Fruit fly (Drosophila melanogaster): ENCODE results near the gene CG9777.

The CG9777 gene

DNA sequence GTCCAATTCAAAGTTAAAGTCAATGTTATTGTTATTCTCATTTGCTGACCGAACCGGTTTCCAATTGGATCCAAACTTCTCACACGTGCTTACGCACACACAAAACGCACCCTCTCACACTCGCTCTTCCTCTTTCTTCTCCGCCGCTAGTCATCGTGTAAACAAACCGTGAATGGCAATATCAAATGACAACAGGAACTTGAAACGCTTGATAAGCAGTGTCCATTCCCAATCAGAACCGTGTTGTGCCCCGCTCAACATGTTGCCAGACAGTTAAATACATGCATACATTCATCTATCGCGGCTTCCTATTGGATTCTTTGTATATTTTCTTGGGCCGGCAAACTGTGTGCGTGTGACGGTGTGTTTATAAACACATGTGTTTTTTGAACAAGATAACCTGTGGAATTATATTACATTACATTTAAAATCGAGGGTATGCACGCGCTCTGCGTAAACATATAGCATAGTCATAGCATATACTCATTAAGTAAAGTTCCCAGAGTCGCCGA lies 23.7 kb upstream of the CG9777 start (continued):
- TF ChIP-seq CG9727 (GFP tag; optimal IDR thresholded peaks at IDR 0.05) (no peak), Meics (GFP tag; optimal IDR thresholded peaks at IDR 0.05) (peak; percentile 6), Hey (tag; optimal IDR thresholded peaks at IDR 0.05) (no peak), CG12104 (GFP tag; optimal IDR thresholded peaks at IDR 0.05) (no peak), Jarid2 (GFP tag; optimal IDR thresholded peaks at IDR 0.05) (no peak), CG10543 (GFP tag; optimal IDR thresholded peaks at IDR 0.05) (peak; percentile 75), CG6765 (GFP tag; optimal IDR thresholded peaks at IDR 0.05) (no peak), CG1024 (GFP tag; IDR thresholded peaks at IDR 0.05) (no peak), CG33557 (GFP tag; optimal IDR thresholded peaks at IDR 0.05) (peak; percentile 51), Kr (GFP tag; optimal IDR thresholded peaks at IDR 0.05) (no peak), Atf3 (GFP tag; optimal IDR thresholded peaks at IDR 0.05) (no peak), Dbx (GFP tag; IDR thresholded peaks at IDR 0.05) (no peak), CG15514 (GFP tag; optimal IDR thresholded peaks at IDR 0.05) (peak; percentile 20), dmrt99B (tag; optimal IDR thresholded peaks at IDR 0.05) (no peak), hth (optimal IDR thresholded peaks at IDR 0.05) (no peak), Doc2 (GFP tag; IDR thresholded peaks at IDR 0.05) (no peak), CG9609 (GFP tag; optimal IDR thresholded peaks at IDR 0.05) (no peak), odd (GFP tag; optimal IDR thresholded peaks at IDR 0.05) (no peak), CG32532 (GFP tag; IDR thresholded peaks at IDR 0.05) (no peak), Sin3A (optimal IDR thresholded peaks at IDR 0.05) (no peak), CG15073 (GFP tag; optimal IDR thresholded peaks at IDR 0.05) (no peak), Camta (GFP tag; optimal IDR thresholded peaks at IDR 0.05) (no peak), Dref (GFP tag; IDR thresholded peaks at IDR 0.05) (no peak), CG14965 (GFP tag; optimal IDR thresholded peaks at IDR 0.05; ENCODE audit: borderline replicate concordance) (no peak), CG4617 (GFP tag; optimal IDR thresholded peaks at IDR 0.05; ENCODE audit: borderline replicate concordance) (no peak), CG6254 (GFP tag; optimal IDR thresholded peaks at IDR 0.05) (no peak), CG17385 (GFP tag; optimal IDR thresholded peaks at IDR 0.05) (peak; percentile 96), B-H2 (GFP tag; optimal IDR thresholded peaks at IDR 0.05) (peak; percentile 28), Dip2 (GFP tag; IDR thresholded peaks at IDR 0.05) (no peak), CG15601 (tag; optimal IDR thresholded peaks at IDR 0.05) (no peak), aop (GFP tag; IDR thresholded peaks at IDR 0.05) (no peak), D (optimal IDR thresholded peaks at IDR 0.05) (no peak), D (GFP tag; optimal IDR thresholded peaks at IDR 0.05) (peak; percentile 11), CG12391 (tag; optimal IDR thresholded peaks at IDR 0.05) (no peak), CG8388 (GFP tag; optimal IDR thresholded peaks at IDR 0.05) (no peak), fd64A (GFP tag; optimal IDR thresholded peaks at IDR 0.05) (no peak), croc (GFP tag; conservative IDR thresholded peaks at IDR 0.05) (no peak), HLH4C (GFP tag; IDR thresholded peaks at IDR 0.05; ENCODE audit: partially characterized antibody) (no peak), Vsx1 (GFP tag; optimal IDR thresholded peaks at IDR 0.05) (peak; percentile 61), CG10366 (GFP tag; IDR thresholded peaks at IDR 0.05) (no peak), CG18764 (GFP tag; optimal IDR thresholded peaks at IDR 0.05) (no peak), grn (GFP tag; optimal IDR thresholded peaks at IDR 0.05) (peak; percentile 64), Fer2 (tag; optimal IDR thresholded peaks at IDR 0.05) (no peak), chinmo (GFP tag; IDR thresholded peaks at IDR 0.05; ENCODE audit: partially characterized antibody) (peak; percentile 85; the same call in 2 of the 4 replicates), CG6654 (GFP tag; optimal IDR thresholded peaks at IDR 0.05) (no peak), CG13123 (GFP tag; optimal IDR thresholded peaks at IDR 0.05) (no peak), ham (GFP tag; IDR thresholded peaks at IDR 0.05) (no peak), ap (GFP tag; IDR thresholded peaks at IDR 0.05) (no peak), CG31365 (tag; optimal IDR thresholded peaks at IDR 0.05) (peak; percentile 86), Rfx (GFP tag; IDR thresholded peaks at IDR 0.05) (peak; percentile 21; the same call in 1 of the 2 replicates), CG13894 (tag; optimal IDR thresholded peaks at IDR 0.05) (peak; percentile 67), CG10274 (GFP tag; optimal IDR thresholded peaks at IDR 0.05) (no peak)
